Worm (Caenorhabditis elegans) whole organism, L3 larva: ENCODE results near the gene arrd-18.

ENCODE experiments used
- R02D3.7 ChIP-seq: fragments of 150-350 bp; optimal IDR thresholded peaks from 2 replicates; lab custom pipeline; 2014; ENCODE audit warnings: missing biosample characterization, missing genetic modification characterization
- aly-2 ChIP-seq: fragments of 150-350 bp; optimal IDR thresholded peaks from 2 replicates; lab custom pipeline; 2014; ENCODE audit warnings: missing biosample characterization, missing genetic modification characterization
- ama-1 ChIP-seq: fragments of 150-350 bp; optimal IDR thresholded peaks from 2 replicates; lab custom pipeline; 2018
- ceh-16 ChIP-seq: sonication (generic microtip); optimal IDR thresholded peaks from 2 replicates; lab custom pipeline; 2017; ENCODE audit warnings: missing biosample characterization, missing genetic modification characterization
- ceh-82 ChIP-seq: fragments of 150-350 bp; optimal IDR thresholded peaks from 2 replicates; lab custom pipeline; 2014; ENCODE audit warnings: missing biosample characterization, missing genetic modification characterization
- daf-12 ChIP-seq: fragments of 150-350 bp; optimal IDR thresholded peaks from 2 replicates; lab custom pipeline; 2014; ENCODE audit warnings: missing biosample characterization, missing genetic modification reagents, missing genetic modification characterization
- egl-27 ChIP-seq: sonication (generic microtip); optimal IDR thresholded peaks from 4 replicates; lab custom pipeline; 2017; ENCODE audit warnings: missing biosample characterization, missing genetic modification reagents, missing genetic modification characterization
- egl-5 ChIP-seq: fragments of 150-350 bp; optimal IDR thresholded peaks from 2 replicates; lab custom pipeline; 2017; ENCODE audit warnings: missing biosample characterization, missing genetic modification reagents, missing genetic modification characterization, inconsistent platforms
- elt-3 ChIP-seq, 3 experiments: fragments of 150-350 bp in 1 of 3; sonication (generic microtip) in 2 of 3; optimal IDR thresholded peaks; 2 replicates in 2 of 3; 4 replicates in 1 of 3; lab custom pipeline; 2014 to 2017; ENCODE audit warnings: missing biosample characterization in 3 of 3, missing genetic modification characterization in 3 of 3
- fkh-10 ChIP-seq: sonication (generic microtip); optimal IDR thresholded peaks from 2 replicates; lab custom pipeline; 2017; ENCODE audit warnings: missing biosample characterization, missing genetic modification reagents, missing genetic modification characterization
- fkh-2 ChIP-seq: fragments of 150-350 bp; optimal IDR thresholded peaks from 2 replicates; lab custom pipeline; 2014; ENCODE audit warnings: missing biosample characterization, missing genetic modification reagents, missing genetic modification characterization
- fos-1 ChIP-seq: fragments of 150-350 bp; optimal IDR thresholded peaks from 2 replicates; lab custom pipeline; 2014; ENCODE audit warnings: missing biosample characterization, missing genetic modification characterization
- hmg-11 ChIP-seq: sonication (generic microtip); optimal IDR thresholded peaks from 2 replicates; lab custom pipeline; 2016; ENCODE audit warnings: missing genetic modification characterization, missing compliant biosample characterization
- lin-15B ChIP-seq: fragments of 150-350 bp; optimal IDR thresholded peaks from 2 replicates; lab custom pipeline; 2014; ENCODE audit warnings: missing biosample characterization, missing genetic modification characterization
- lsy-12 ChIP-seq: sonication (generic microtip); optimal IDR thresholded peaks from 2 replicates; lab custom pipeline; 2016; ENCODE audit warnings: mild to moderate bottlenecking, missing genetic modification characterization, missing compliant biosample characterization
- mdl-1 ChIP-seq: fragments of 150-350 bp; optimal IDR thresholded peaks from 2 replicates; lab custom pipeline; 2014; ENCODE audit warnings: missing biosample characterization, missing genetic modification characterization
- mml-1 ChIP-seq: fragments of 150-350 bp; sonication (generic microtip); optimal IDR thresholded peaks from 3 replicates; lab custom pipeline; 2014; ENCODE audit warnings: missing biosample characterization, missing genetic modification characterization
- nfya-1 ChIP-seq: sonication (generic microtip); optimal IDR thresholded peaks from 2 replicates; lab custom pipeline; 2017; ENCODE audit warnings: missing genetic modification characterization, mild to moderate bottlenecking, missing compliant biosample characterization, antibody characterized with exemption, moderate library complexity; ENCODE audit not compliant: insufficient read depth
- nhr-11 ChIP-seq: fragments of 150-350 bp; optimal IDR thresholded peaks from 2 replicates; lab custom pipeline; 2014; ENCODE audit warnings: missing biosample characterization, missing genetic modification characterization
- nhr-12 ChIP-seq: fragments of 150-350 bp; optimal IDR thresholded peaks from 2 replicates; lab custom pipeline; 2014; ENCODE audit warnings: missing biosample characterization, missing genetic modification characterization
- nhr-23 ChIP-seq: fragments of 150-350 bp; optimal IDR thresholded peaks from 2 replicates; lab custom pipeline; 2014; ENCODE audit warnings: missing biosample characterization, missing genetic modification reagents, missing genetic modification characterization
- nhr-237 ChIP-seq: fragments of 150-350 bp; optimal IDR thresholded peaks from 2 replicates; lab custom pipeline; 2014; ENCODE audit warnings: missing biosample characterization, missing genetic modification characterization
- nhr-28 ChIP-seq: fragments of 150-350 bp; optimal IDR thresholded peaks from 2 replicates; lab custom pipeline; 2014; ENCODE audit warnings: missing biosample characterization, missing genetic modification characterization
- nhr-76 ChIP-seq: fragments of 150-350 bp; sonication (generic microtip); optimal IDR thresholded peaks from 5 replicates; lab custom pipeline; 2014; ENCODE audit warnings: missing biosample characterization, missing genetic modification characterization
- nhr-77 ChIP-seq: fragments of 150-350 bp; optimal IDR thresholded peaks from 2 replicates; lab custom pipeline; 2014; ENCODE audit warnings: missing biosample characterization, missing genetic modification characterization
- sea-2 ChIP-seq: fragments of 150-350 bp; sonication (generic microtip); optimal IDR thresholded peaks from 4 replicates; lab custom pipeline; 2014; ENCODE audit warnings: missing biosample characterization, missing genetic modification reagents, missing genetic modification characterization
- skn-1 ChIP-seq: fragments of 150-350 bp; optimal IDR thresholded peaks from 2 replicates; lab custom pipeline; 2014; ENCODE audit warnings: missing biosample characterization, missing genetic modification characterization
- snpc-4 ChIP-seq: fragments of 150-350 bp; optimal IDR thresholded peaks from 2 replicates; lab custom pipeline; 2014; ENCODE audit warnings: missing biosample characterization, missing genetic modification characterization
- tbx-2 ChIP-seq: sonication (generic microtip); optimal IDR thresholded peaks from 2 replicates; lab custom pipeline; 2016; ENCODE audit warnings: mild to moderate bottlenecking, missing genetic modification characterization, missing compliant biosample characterization
- unc-39 ChIP-seq: sonication (generic microtip); optimal IDR thresholded peaks from 4 replicates; lab custom pipeline; 2017; ENCODE audit warnings: missing biosample characterization, missing genetic modification characterization
- unc-62 ChIP-seq: fragments of 150-350 bp; sonication (generic microtip); optimal IDR thresholded peaks from 4 replicates; lab custom pipeline; 2014; ENCODE audit warnings: missing biosample characterization, missing genetic modification reagents, missing genetic modification characterization
- ztf-4 ChIP-seq: fragments of 150-350 bp; optimal IDR thresholded peaks from 2 replicates; lab custom pipeline; 2014; ENCODE audit warnings: missing biosample characterization, missing genetic modification characterization

Gene arrd-18

DNA sequence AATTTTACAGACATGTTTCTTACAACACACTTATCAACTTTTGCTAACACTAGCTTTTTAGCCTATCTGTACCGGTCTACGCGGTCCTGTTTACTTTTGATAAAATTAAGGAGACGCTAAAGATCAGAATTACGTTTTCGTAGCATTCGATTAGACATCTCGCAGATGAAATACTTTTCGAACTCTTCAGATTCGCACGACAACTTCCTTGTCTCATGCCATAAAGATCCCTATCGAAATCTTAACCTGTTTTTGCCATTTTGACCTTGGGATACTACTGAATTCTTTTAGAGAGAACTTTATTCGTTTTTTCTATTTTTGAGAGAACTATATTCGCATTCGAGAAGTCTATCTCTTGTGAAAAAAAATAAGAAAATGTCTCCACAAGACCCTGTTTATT, 21.4 kb upstream of the arrd-18 start, which contains the start of gene C17B7.5:
Gene C17B7.5, plus strand, starts transcription at position 301 of the 400 bp plus-strand sequence.
- TF ChIP-seq daf-12 (tag; lab: Kevin White, UChicago) (no peak), elt-3 (tag; optimal IDR thresholded peaks at IDR 0.05; lab: Kevin White, UChicago) (no peak), aly-2 (no peak), unc-62 (GFP tag; lab: Kevin White, UChicago) (no peak), ama-1 (lab: Kevin White, UChicago) (no peak), tbx-2 (tag; lab: Kevin White, UChicago) (no peak), lin-15B (no peak), nhr-237 (tag; lab: Kevin White, UChicago) (no peak), skn-1 (tag; lab: Kevin White, UChicago) (no peak), nhr-77 (tag; lab: Kevin White, UChicago) (no peak), ceh-82 (tag; lab: Kevin White, UChicago) (no peak), lsy-12 (tag; lab: Kevin White, UChicago) (no peak), R02D3.7 (tag; lab: Kevin White, UChicago) (no peak), nfya-1 (tag; lab: Kevin White, UChicago) (no peak)

- no peak for TF ChIP-seq ztf-4 (tag; lab: Kevin White, UChicago)
- TF ChIP-seq hmg-11 (tag; lab: Kevin White, UChicago): no peak
- no peak for TF ChIP-seq nhr-12
- no peak for TF ChIP-seq fkh-2 (tag; lab: Kevin White, UChicago)
- no peak for TF ChIP-seq unc-39 (tag; lab: Kevin White, UChicago)
- TF ChIP-seq nfya-1 (tag; lab: Kevin White, UChicago): no peak
- no peak for TF ChIP-seq lsy-12 (tag; lab: Kevin White, UChicago)
- TF ChIP-seq lin-15B: no peak
- no peak for TF ChIP-seq ama-1 (lab: Kevin White, UChicago)
- TF ChIP-seq nhr-28 (tag; lab: Kevin White, UChicago): no peak
Observed at ce11 chrV:3332023-3332422, 20.1 kb upstream of the arrd-18 start, which contains the start of gene C17B7.9. TSS of gene C17B7.9 (minus strand) at chrV:3332123.

ce11 chrV:3324178-3324577, 12.3 kb upstream of the arrd-18 start, which contains the start of gene C17B7.8:
TSS of gene C17B7.8 (minus strand) at chrV:3324278.
- TF ChIP-seq elt-3 (tag; optimal IDR thresholded peaks at IDR 0.05; lab: Kevin White, UChicago): no peak
- no peak for TF ChIP-seq lin-15B
- no peak for TF ChIP-seq mdl-1
- TF ChIP-seq hmg-11 (tag; lab: Kevin White, UChicago): no peak
- TF ChIP-seq nhr-23 (tag; lab: Kevin White, UChicago): no peak
- TF ChIP-seq R02D3.7 (tag; lab: Kevin White, UChicago): no peak
- no peak for TF ChIP-seq egl-5
- no peak for TF ChIP-seq nhr-11
- no peak for TF ChIP-seq fos-1 (tag; lab: Kevin White, UChicago)

ce11 chrV:3320432-3320831, 8.5 kb upstream of the arrd-18 start, which contains the start of gene C17B7.14:
TSS of gene C17B7.14 (minus strand) at chrV:3320532.
- TF ChIP-seq daf-12 (tag; lab: Kevin White, UChicago) (no peak), tbx-2 (tag; lab: Kevin White, UChicago) (no peak), unc-62 (GFP tag; lab: Kevin White, UChicago) (no peak), unc-39 (tag; lab: Kevin White, UChicago) (no peak), fkh-10 (GFP tag; lab: Kevin White, UChicago) (no peak), snpc-4 (no peak), egl-27 (tag; lab: Kevin White, UChicago) (no peak), lsy-12 (tag; lab: Kevin White, UChicago) (no peak), fkh-2 (tag; lab: Kevin White, UChicago) (no peak)
- TF ChIP-seq, all 47 proteins: peak for 0

DNA sequence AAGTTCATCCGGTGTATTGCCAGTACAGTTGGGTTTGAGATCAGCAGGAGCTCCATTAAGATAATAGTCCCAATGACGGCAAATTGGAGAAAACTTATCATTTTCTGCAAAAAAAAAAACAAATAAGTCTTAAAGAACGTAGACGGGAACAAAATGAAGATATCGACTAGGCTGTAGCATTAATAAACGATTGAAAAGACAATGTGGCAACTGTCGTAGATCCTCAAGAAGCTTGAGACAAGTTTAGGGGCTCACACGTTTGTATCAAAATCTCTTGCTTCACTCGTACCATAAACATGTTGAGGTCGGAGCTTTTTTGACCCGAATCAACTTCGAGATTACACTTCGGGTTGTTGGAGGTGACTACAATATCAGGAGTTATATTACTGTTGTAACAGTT, 8.1 kb upstream of the arrd-18 start, which contains the start of gene F35F10.14:
Gene F35F10.14, minus strand, starts transcription at position 101 of the 400 bp plus-strand sequence.
- TF ChIP-seq fos-1 (tag; lab: Kevin White, UChicago) (no peak), nhr-12 (no peak), nhr-28 (tag; lab: Kevin White, UChicago) (no peak), sea-2 (GFP tag; lab: Kevin White, UChicago) (no peak), egl-27 (tag; lab: Kevin White, UChicago) (no peak), fkh-10 (GFP tag; lab: Kevin White, UChicago) (no peak), nhr-76 (tag; lab: Kevin White, UChicago) (no peak), ceh-16 (no peak), nfya-1 (tag; lab: Kevin White, UChicago) (no peak), ztf-4 (tag; lab: Kevin White, UChicago) (no peak), lin-15B (no peak), nhr-77 (tag; lab: Kevin White, UChicago) (no peak), nhr-11 (no peak), unc-62 (GFP tag; lab: Kevin White, UChicago) (no peak), ama-1 (lab: Kevin White, UChicago) (no peak), mml-1 (tag; lab: Kevin White, UChicago) (no peak)
